Fruit fly (Drosophila melanogaster) whole organism, prepupa: Measurements from ENCODE around the gene CG46439.

Source experiments
- CG1621 ChIP-seq: fragments of 200-800 bp; sonication (Bioruptor generic); optimal IDR thresholded peaks from 3 replicates; lab custom pipeline; 2018; ENCODE audit warnings: missing biosample characterization, mild to moderate bottlenecking, missing genetic modification characterization
- CG31627 ChIP-seq: fragments of 200-800 bp; sonication (Bioruptor generic); optimal IDR thresholded peaks from 3 replicates; lab custom pipeline; 2016; ENCODE audit warnings: missing biosample characterization, missing genetic modification characterization
- CG32006 ChIP-seq: fragments of 200-800 bp; sonication (Bioruptor generic); optimal IDR thresholded peaks from 3 replicates; lab custom pipeline; 2017; ENCODE audit warnings: missing biosample characterization, mild to moderate bottlenecking, missing genetic modification characterization
- CG6854 ChIP-seq: fragments of 200-800 bp; sonication (Bioruptor generic); optimal IDR thresholded peaks from 2 replicates; lab custom pipeline; 2017; ENCODE audit warnings: missing biosample characterization, mild to moderate bottlenecking, missing genetic modification characterization
- Eip75B ChIP-seq: fragments of 200-800 bp; sonication (Bioruptor generic); optimal IDR thresholded peaks from 3 replicates; lab custom pipeline; 2016; ENCODE audit warnings: missing biosample characterization, missing genetic modification characterization
- Hr38 ChIP-seq: sonication (Bioruptor generic); optimal IDR thresholded peaks from 2 replicates; lab custom pipeline; 2016; ENCODE audit warnings: missing biosample characterization, missing genetic modification characterization
- Hr4 ChIP-seq: fragments of 200-800 bp; sonication (Bioruptor generic); optimal IDR thresholded peaks from 3 replicates; lab custom pipeline; 2016; ENCODE audit warnings: missing biosample characterization, missing genetic modification characterization
- Lpt ChIP-seq: fragments of 200-800 bp; sonication (Bioruptor generic); optimal IDR thresholded peaks from 3 replicates; lab custom pipeline; 2016; ENCODE audit warnings: missing biosample characterization, missing genetic modification characterization
- fkh ChIP-seq: fragments of 200-800 bp; sonication (Bioruptor generic); optimal IDR thresholded peaks from 3 replicates; lab custom pipeline; 2017; ENCODE audit warnings: missing biosample characterization, mild to moderate bottlenecking, missing genetic modification characterization, moderate library complexity
- lz ChIP-seq: fragments of 200-800 bp; sonication (Bioruptor generic); optimal IDR thresholded peaks from 3 replicates; lab custom pipeline; 2016; ENCODE audit warnings: missing biosample characterization, missing genetic modification characterization
- spab ChIP-seq: fragments of 200-800 bp; sonication (Bioruptor generic); optimal IDR thresholded peaks from 2 replicates; lab custom pipeline; 2017; ENCODE audit warnings: missing biosample characterization, mild to moderate bottlenecking, missing genetic modification characterization, missing genetic modification reagents

- TF ChIP-seq fkh (peak; percentile 42), Hr4 (GFP tag; lab: Kevin White, UChicago) (peak; percentile 7), CG1621 (tag; lab: Kevin White, UChicago) (peak; percentile 21), CG32006 (GFP tag; lab: Kevin White, UChicago) (peak; percentile 37), Hr38 (GFP tag; lab: Kevin White, UChicago) (no peak), Lpt (GFP tag; lab: Kevin White, UChicago) (peak; percentile 9), CG31627 (peak; percentile 73), Eip75B (peak; percentile 58), spab (GFP tag; lab: Kevin White, UChicago) (peak; percentile 35), CG6854 (GFP tag; lab: Kevin White, UChicago) (peak; percentile 18), lz (peak; percentile 75)
Observed at dm6 chr3L:11091943-11092609, 4.0 kb downstream of the CG46439 start.
